Worm (Caenorhabditis elegans) whole organism, L4 larva: Measurements from ENCODE around the gene Y62H9A.11.

Source experiments
- F10B5.3 ChIP-seq: sonication (generic microtip); optimal IDR thresholded peaks from 2 replicates; lab custom pipeline; 2016; ENCODE audit warnings: mild to moderate bottlenecking, missing genetic modification characterization, missing compliant biosample characterization
- F26F4.8 ChIP-seq: fragments of 200-800 bp; sonication (Bioruptor generic); conservative IDR thresholded peaks from 2 replicates; pipeline ENCODE4 v1.3.6; 2022; ENCODE audit warnings: missing genetic modification characterization, missing compliant biosample characterization
- F37D6.2 ChIP-seq: sonication (generic microtip); optimal IDR thresholded peaks from 2 replicates; lab custom pipeline; 2016; ENCODE audit warnings: mild to moderate bottlenecking, missing genetic modification characterization, missing compliant biosample characterization
- F44E2.7 ChIP-seq: fragments of 200-800 bp; sonication (Bioruptor generic); IDR thresholded peaks from 2 replicates; pipeline ENCODE4 v2.1.2; 2022; ENCODE audit warnings: missing genetic modification characterization, missing compliant biosample characterization
- F49E8.2 ChIP-seq: sonication (generic microtip); optimal IDR thresholded peaks from 2 replicates; lab custom pipeline; 2016; ENCODE audit warnings: missing compliant biosample characterization, mild to moderate bottlenecking, missing genetic modification characterization, borderline replicate concordance
- T26A8.4 ChIP-seq: fragments of 200-800 bp; sonication (Bioruptor generic); IDR thresholded peaks from 2 replicates; pipeline ENCODE4 v1.3.6; 2022; ENCODE audit warnings: missing genetic modification characterization, missing compliant biosample characterization
- Y105C5A.15 ChIP-seq: fragments of 200-800 bp; sonication (Bioruptor generic); IDR thresholded peaks from 2 replicates; pipeline ENCODE4 v1.3.6; 2022; ENCODE audit warnings: missing genetic modification characterization, missing compliant biosample characterization
- aha-1 ChIP-seq: fragments of 150-350 bp; peaks from one replicate; lab custom pipeline; 2014; ENCODE audit warnings: missing biosample characterization, missing genetic modification characterization
- ama-1 ChIP-seq: fragments of 150-350 bp; optimal IDR thresholded peaks from 2 replicates; lab custom pipeline; 2014; ENCODE audit warnings: inconsistent platforms, mixed read lengths
- arid-1 ChIP-seq: fragments of 200-800 bp; sonication (Bioruptor generic); conservative IDR thresholded peaks from 2 replicates; pipeline ENCODE4 v1.3.6; 2022; ENCODE audit warnings: missing genetic modification reagents, missing genetic modification characterization, missing compliant biosample characterization
- ceh-28 ChIP-seq: fragments of 150-350 bp; optimal IDR thresholded peaks from 2 replicates; lab custom pipeline; 2014; ENCODE audit warnings: missing biosample characterization, missing genetic modification reagents, missing genetic modification characterization
- ceh-62 ChIP-seq: sonication (generic microtip); optimal IDR thresholded peaks from 2 replicates; lab custom pipeline; 2017; ENCODE audit warnings: missing biosample characterization, missing genetic modification characterization
- ces-1 ChIP-seq: fragments of 150-350 bp; sonication (generic microtip); optimal IDR thresholded peaks from 4 replicates; lab custom pipeline; 2014; ENCODE audit warnings: missing biosample characterization, missing genetic modification reagents, missing genetic modification characterization
- ctbp-1 ChIP-seq: fragments of 200-800 bp; sonication (Bioruptor generic); IDR thresholded peaks from 2 replicates; pipeline ENCODE4 v1.3.6; 2022; ENCODE audit warnings: missing genetic modification reagents, missing genetic modification characterization, missing compliant biosample characterization
- daf-16 ChIP-seq, 3 experiments: sonication (generic microtip); optimal IDR thresholded peaks; 2 replicates each; lab custom pipeline; 2016 to 2017; ENCODE audit warnings: missing genetic modification characterization in 3 of 3, missing genetic modification reagents in 3 of 3, mild to moderate bottlenecking in 2 of 3, missing compliant biosample characterization in 2 of 3, missing biosample characterization in 1 of 3, moderate library complexity in 1 of 3
- daf-8 ChIP-seq: fragments of 200-800 bp; sonication (Bioruptor generic); IDR thresholded peaks from 2 replicates; pipeline ENCODE4 v1.3.6; 2022; ENCODE audit warnings: missing genetic modification characterization, missing compliant biosample characterization
- dmd-8 ChIP-seq: fragments of 200-800 bp; sonication (Bioruptor generic); IDR thresholded peaks from 2 replicates; pipeline ENCODE4 v1.3.6; 2022; ENCODE audit warnings: missing genetic modification characterization, missing compliant biosample characterization
- dpl-1 ChIP-seq: fragments of 150-350 bp; optimal IDR thresholded peaks from 2 replicates; lab custom pipeline; 2014; ENCODE audit warnings: missing biosample characterization, missing genetic modification reagents, missing genetic modification characterization
- duxl-1 ChIP-seq: sonication (generic microtip); optimal IDR thresholded peaks from 2 replicates; lab custom pipeline; 2016; ENCODE audit warnings: mild to moderate bottlenecking, missing genetic modification characterization, moderate library complexity, missing compliant biosample characterization; ENCODE audit not compliant: poor library complexity
- fkh-10 ChIP-seq: fragments of 150-350 bp; optimal IDR thresholded peaks from 2 replicates; lab custom pipeline; 2014; ENCODE audit warnings: missing biosample characterization, missing genetic modification reagents, missing genetic modification characterization
- hlh-30 ChIP-seq: sonication (generic microtip); optimal IDR thresholded peaks from 2 replicates; lab custom pipeline; 2017; ENCODE audit warnings: antibody characterized with exemption, mild to moderate bottlenecking, missing genetic modification characterization, missing compliant biosample characterization; ENCODE audit not compliant: insufficient read depth
- hmg-1.1 ChIP-seq: fragments of 200-800 bp; sonication (Bioruptor generic); IDR thresholded peaks from 2 replicates; pipeline ENCODE4 v1.3.6; 2022; ENCODE audit warnings: missing genetic modification reagents, missing genetic modification characterization, missing compliant biosample characterization
- lin-38 ChIP-seq: fragments of 200-800 bp; sonication (Bioruptor generic); IDR thresholded peaks from 2 replicates; pipeline ENCODE4 v1.3.6; 2022; ENCODE audit warnings: missing genetic modification reagents, missing genetic modification characterization, missing compliant biosample characterization
- madf-9 ChIP-seq: fragments of 200-800 bp; sonication (Bioruptor generic); conservative IDR thresholded peaks from 2 replicates; pipeline ENCODE4 v1.3.6; 2022; ENCODE audit warnings: missing genetic modification reagents, missing genetic modification characterization, missing compliant biosample characterization
- mdl-1 ChIP-seq, 2 experiments: fragments of 150-350 bp in 1 of 2; sonication (generic microtip) in 1 of 2; optimal IDR thresholded peaks; 2 replicates each; lab custom pipeline; 2014 to 2017; ENCODE audit warnings: missing biosample characterization in 2 of 2, missing genetic modification characterization in 2 of 2
- mxl-2 ChIP-seq: fragments of 200-800 bp; sonication (Bioruptor generic); conservative IDR thresholded peaks from 2 replicates; pipeline ENCODE4 v1.3.6; 2022; ENCODE audit warnings: missing genetic modification reagents, missing genetic modification characterization, missing compliant biosample characterization
- nhr-11 ChIP-seq: fragments of 150-350 bp; optimal IDR thresholded peaks from 2 replicates; lab custom pipeline; 2014; ENCODE audit warnings: missing biosample characterization, missing genetic modification characterization
- nhr-41 ChIP-seq: fragments of 200-800 bp; sonication (Bioruptor generic); IDR thresholded peaks from 2 replicates; pipeline ENCODE4 v1.3.6; 2022; ENCODE audit warnings: missing genetic modification reagents, missing genetic modification characterization, missing compliant biosample characterization
- nhr-42 ChIP-seq: fragments of 200-800 bp; sonication (Bioruptor generic); IDR thresholded peaks from 2 replicates; pipeline ENCODE4 v1.3.6; 2022; ENCODE audit warnings: missing genetic modification characterization, missing compliant biosample characterization
- nhr-77 ChIP-seq: fragments of 150-350 bp; optimal IDR thresholded peaks from 2 replicates; lab custom pipeline; 2014; ENCODE audit warnings: missing biosample characterization, missing genetic modification characterization
- pha-4 ChIP-seq, 2 experiments: fragments of 150-350 bp in 1 of 2; fragments of 200-800 bp in 1 of 2; sonication (Bioruptor generic) in 1 of 2; IDR thresholded peaks in 1 of 2; optimal IDR thresholded peaks in 1 of 2; 2 replicates each; pipeline versions ENCODE4 v1.3.6 to Lab custom; 2014 to 2022; ENCODE audit warnings: missing genetic modification characterization in 2 of 2, missing genetic modification reagents in 2 of 2, missing biosample characterization in 1 of 2, missing compliant biosample characterization in 1 of 2
- rbr-2 ChIP-seq: sonication (generic microtip); optimal IDR thresholded peaks from 2 replicates; lab custom pipeline; 2016; ENCODE audit warnings: missing genotype, missing genetic modification characterization, missing compliant biosample characterization
- sdz-12 ChIP-seq: fragments of 200-800 bp; sonication (Bioruptor generic); optimal IDR thresholded peaks from 2 replicates; lab custom pipeline; 2018; ENCODE audit warnings: mild to moderate bottlenecking, missing genetic modification characterization, missing compliant biosample characterization
- snpc-1.2 ChIP-seq: fragments of 200-800 bp; sonication (Bioruptor generic); IDR thresholded peaks from 2 replicates; pipeline ENCODE4 v1.3.6; 2022; ENCODE audit warnings: missing genetic modification reagents, missing genetic modification characterization, missing compliant biosample characterization
- spr-3 ChIP-seq: fragments of 200-800 bp; sonication (Bioruptor generic); optimal IDR thresholded peaks from 2 replicates; lab custom pipeline; 2018; ENCODE audit warnings: mild to moderate bottlenecking, missing genetic modification characterization, missing compliant biosample characterization
- tra-1 ChIP-seq: fragments of 200-800 bp; sonication (Bioruptor generic); IDR thresholded peaks from 2 replicates; pipeline ENCODE4 v1.3.6; 2022; ENCODE audit warnings: missing genetic modification reagents, missing genetic modification characterization, missing compliant biosample characterization
- unc-130 ChIP-seq: sonication (generic microtip); optimal IDR thresholded peaks from 2 replicates; lab custom pipeline; 2016; ENCODE audit warnings: missing genetic modification reagents, missing genetic modification characterization, missing compliant biosample characterization
- unc-39 ChIP-seq: sonication (generic microtip); optimal IDR thresholded peaks from 2 replicates; lab custom pipeline; 2017; ENCODE audit warnings: missing biosample characterization, missing genetic modification characterization
- unc-62 ChIP-seq, 3 experiments: fragments of 150-350 bp in 1 of 3; sonication (generic microtip); optimal IDR thresholded peaks in 2 of 3; peaks in 1 of 3; 1 replicate in 1 of 3; 2 replicates in 2 of 3; lab custom pipeline; 2014 to 2017; ENCODE audit warnings: missing biosample characterization in 3 of 3, missing genetic modification characterization in 3 of 3, missing genetic modification reagents in 3 of 3, missing genotype in 1 of 3
- zfp-2 ChIP-seq: sonication (generic microtip); optimal IDR thresholded peaks from 2 replicates; lab custom pipeline; 2016; ENCODE audit warnings: mild to moderate bottlenecking, missing genetic modification characterization, missing compliant biosample characterization
- ztf-11 ChIP-seq: fragments of 150-350 bp; optimal IDR thresholded peaks from 2 replicates; lab custom pipeline; 2014; ENCODE audit warnings: missing biosample characterization, missing genetic modification characterization

Gene Y62H9A.11

ce11 chrX:11906626-11907025 is 537 bp downstream of the Y62H9A.11 start:
- TF ChIP-seq nhr-41 (GFP tag; lab: Robert Waterston, UW) (no peak), unc-62 (GFP tag; optimal IDR thresholded peaks at IDR 0.05 in 1 of 2; lab: Kevin White, UChicago) (peak in 1 of 2 experiments; percentile 95), unc-62 (tag; optimal IDR thresholded peaks at IDR 0.05; lab: Kevin White, UChicago) (no peak), unc-39 (tag; lab: Kevin White, UChicago) (no peak), tra-1 (GFP tag; lab: Robert Waterston, UW) (no peak), F49E8.2 (tag; lab: Kevin White, UChicago) (no peak), ctbp-1 (GFP tag; lab: Robert Waterston, UW) (no peak), ceh-62 (tag; lab: Kevin White, UChicago) (no peak)

ce11 chrX:11902661-11903060 is 4.5 kb downstream of the Y62H9A.11 start, which contains the start of gene Y62H9A.10:
Gene Y62H9A.10, minus strand, starts transcription at chrX:11902761.
- TF ChIP-seq ama-1 (lab: Kevin White, UChicago) (no peak), dmd-8 (no peak), lin-38 (GFP tag; lab: Robert Waterston, UW) (no peak), F44E2.7 (no peak), nhr-77 (tag; lab: Kevin White, UChicago) (no peak)

- TF ChIP-seq dpl-1 (GFP tag; lab: Kevin White, UChicago) (no peak), arid-1 (no peak), spr-3 (no peak), zfp-2 (no peak), hmg-1.1 (GFP tag; lab: Robert Waterston, UW) (no peak; the same call in 1 of the 2 replicates), aha-1 (tag; lab: Kevin White, UChicago) (peak; percentile 57), unc-62 (GFP tag; optimal IDR thresholded peaks at IDR 0.05 in 1 of 2; lab: Kevin White, UChicago) (peak in 1 of 2 experiments; percentile 85), unc-62 (tag; optimal IDR thresholded peaks at IDR 0.05; lab: Kevin White, UChicago) (no peak), snpc-1.2 (GFP tag; lab: Robert Waterston, UW) (no peak), madf-9 (GFP tag; lab: Robert Waterston, UW) (no peak), F37D6.2 (tag; lab: Kevin White, UChicago) (peak; percentile 51), pha-4 (GFP tag; IDR thresholded peaks at IDR 0.05; lab: Robert Waterston, UW) (no peak), pha-4 (tag; optimal IDR thresholded peaks at IDR 0.05; lab: Kevin White, UChicago) (no peak), daf-8 (GFP tag; lab: Robert Waterston, UW) (no peak), daf-16 (GFP tag; optimal IDR thresholded peaks at IDR 0.05; lab: Kevin White, UChicago) (no peak), daf-16 (tag; optimal IDR thresholded peaks at IDR 0.05; lab: Kevin White, UChicago) (no peak), rbr-2 (tag; lab: Kevin White, UChicago) (peak; percentile 46), F44E2.7 (no peak), ztf-11 (tag; lab: Kevin White, UChicago) (no peak), unc-39 (tag; lab: Kevin White, UChicago) (no peak), F10B5.3 (peak; percentile 12), ceh-28 (tag; lab: Kevin White, UChicago) (peak; percentile 43), F49E8.2 (tag; lab: Kevin White, UChicago) (no peak), tra-1 (GFP tag; lab: Robert Waterston, UW) (no peak)
Observed at ce11 chrX:11899031-11899430, 8.1 kb downstream of the Y62H9A.11 start.

ce11 chrX:11898040-11898439 is 9.1 kb downstream of the Y62H9A.11 start, which contains the start of gene Y62H9A.9:
Gene Y62H9A.9, minus strand, starts transcription at chrX:11898140.
- TF ChIP-seq F26F4.8 = no peak
- no peak for TF ChIP-seq hmg-1.1 (GFP tag; lab: Robert Waterston, UW)
- TF ChIP-seq dpl-1 (GFP tag; lab: Kevin White, UChicago) = no peak
- TF ChIP-seq mdl-1 (tag; optimal IDR thresholded peaks at IDR 0.05; lab: Kevin White, UChicago) = no peak
- TF ChIP-seq hlh-30 (tag; lab: Kevin White, UChicago) = no peak
- TF ChIP-seq ces-1 (GFP tag; lab: Kevin White, UChicago) = no peak
- no peak for TF ChIP-seq rbr-2 (tag; lab: Kevin White, UChicago)
- TF ChIP-seq spr-3 = no peak
- TF ChIP-seq daf-16 (GFP tag; optimal IDR thresholded peaks at IDR 0.05; lab: Kevin White, UChicago) = no peak
- TF ChIP-seq daf-16 (tag; optimal IDR thresholded peaks at IDR 0.05; lab: Kevin White, UChicago) = no peak
- no peak for TF ChIP-seq nhr-42 (GFP tag; lab: Robert Waterston, UW)
- no peak for TF ChIP-seq unc-130 (GFP tag; lab: Kevin White, UChicago)
- TF ChIP-seq T26A8.4 (GFP tag; lab: Robert Waterston, UW) = no peak
- no peak for TF ChIP-seq unc-39 (tag; lab: Kevin White, UChicago)
- no peak for TF ChIP-seq sdz-12 (GFP tag; lab: Kevin White, UChicago)
- TF ChIP-seq Y105C5A.15 (GFP tag; lab: Robert Waterston, UW) = no peak
- no peak for TF ChIP-seq mxl-2 (GFP tag; lab: Robert Waterston, UW)
- no peak for TF ChIP-seq nhr-11 (tag; lab: Kevin White, UChicago)
- TF ChIP-seq fkh-10 (GFP tag; lab: Kevin White, UChicago) = no peak
- no peak for TF ChIP-seq duxl-1
- TF ChIP-seq, all 104 proteins: peak for 0
